Worm (Caenorhabditis elegans) whole organism, L4 larva: ENCODE measurements around the gene cap-1.

Experiments
- ama-1 ChIP-seq: fragments of 150-350 bp; optimal IDR thresholded peaks from 2 replicates; lab custom pipeline; 2014; ENCODE audit warnings: inconsistent platforms, mixed read lengths
- ceh-28 ChIP-seq: fragments of 150-350 bp; optimal IDR thresholded peaks from 2 replicates; lab custom pipeline; 2014; ENCODE audit warnings: missing biosample characterization, missing genetic modification reagents, missing genetic modification characterization
- daf-19 ChIP-seq: fragments of 200-800 bp; sonication (Bioruptor generic); conservative IDR thresholded peaks from 2 replicates; pipeline ENCODE4 v1.3.6; 2022; ENCODE audit warnings: missing genetic modification characterization, missing compliant biosample characterization
- lir-3 ChIP-seq: sonication (generic microtip); optimal IDR thresholded peaks from 2 replicates; lab custom pipeline; 2016; ENCODE audit warnings: mild to moderate bottlenecking, missing genetic modification characterization, missing compliant biosample characterization
- lsy-2 ChIP-seq, 2 experiments: fragments of 150-350 bp in 1 of 2; sonication (generic microtip) in 1 of 2; optimal IDR thresholded peaks; 2 replicates each; lab custom pipeline; 2014 to 2017; ENCODE audit warnings: missing biosample characterization in 2 of 2, missing genetic modification characterization in 2 of 2
- nhr-237 ChIP-seq: sonication (generic microtip); optimal IDR thresholded peaks from 2 replicates; lab custom pipeline; 2017; ENCODE audit warnings: missing biosample characterization, missing genetic modification characterization
- nhr-41 ChIP-seq: fragments of 200-800 bp; sonication (Bioruptor generic); IDR thresholded peaks from 2 replicates; pipeline ENCODE4 v1.3.6; 2022; ENCODE audit warnings: missing genetic modification reagents, missing genetic modification characterization, missing compliant biosample characterization
- nhr-48 ChIP-seq: sonication (generic microtip); optimal IDR thresholded peaks from 2 replicates; lab custom pipeline; 2016; ENCODE audit warnings: mild to moderate bottlenecking, missing genetic modification characterization, missing compliant biosample characterization
- nhr-77 ChIP-seq: fragments of 150-350 bp; optimal IDR thresholded peaks from 2 replicates; lab custom pipeline; 2014; ENCODE audit warnings: missing biosample characterization, missing genetic modification characterization
- pha-4 ChIP-seq, 2 experiments: fragments of 150-350 bp in 1 of 2; fragments of 200-800 bp in 1 of 2; sonication (Bioruptor generic) in 1 of 2; IDR thresholded peaks in 1 of 2; optimal IDR thresholded peaks in 1 of 2; 2 replicates each; pipeline versions ENCODE4 v1.3.6 to Lab custom; 2014 to 2022; ENCODE audit warnings: missing genetic modification characterization in 2 of 2, missing genetic modification reagents in 2 of 2, missing biosample characterization in 1 of 2, missing compliant biosample characterization in 1 of 2
- pqm-1 ChIP-seq: sonication (generic microtip); optimal IDR thresholded peaks from 2 replicates; lab custom pipeline; 2017; ENCODE audit warnings: missing biosample characterization, missing genetic modification characterization
- zfp-3 ChIP-seq: fragments of 200-800 bp; sonication (Bioruptor generic); conservative IDR thresholded peaks from 2 replicates; pipeline ENCODE4 v1.3.6; 2022; ENCODE audit warnings: missing genetic modification reagents, missing genetic modification characterization, missing compliant biosample characterization

DNA sequence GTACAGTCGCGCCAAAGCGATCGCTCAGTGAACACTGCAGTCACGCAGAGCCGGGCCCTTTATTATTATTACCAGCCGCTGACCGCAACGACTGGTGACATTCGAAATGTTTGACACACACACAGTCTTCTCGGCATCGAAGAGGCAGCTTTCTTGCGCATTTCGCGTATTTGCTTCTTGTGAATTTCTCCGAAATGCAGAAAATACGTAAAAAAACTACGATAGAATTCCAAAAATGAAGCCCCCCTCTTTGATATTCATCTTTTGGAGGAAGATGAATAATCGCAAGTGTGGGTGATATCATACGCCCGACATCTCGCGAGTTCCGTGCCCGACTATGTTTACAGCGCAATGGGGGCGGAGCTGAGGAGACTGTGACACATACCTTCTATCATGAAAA is 23.2 kb upstream of the cap-1 start:
- TF ChIP-seq ceh-28 (no peak), lsy-2 (tag; optimal IDR thresholded peaks at IDR 0.05; lab: Kevin White, UChicago) (no peak), pqm-1 (tag; lab: Kevin White, UChicago) (no peak), daf-19 (GFP tag; lab: Robert Waterston, UW) (no peak), lir-3 (tag; lab: Kevin White, UChicago) (no peak), nhr-77 (tag; lab: Kevin White, UChicago) (no peak), nhr-237 (tag; lab: Kevin White, UChicago) (no peak), pha-4 (GFP tag; IDR thresholded peaks at IDR 0.05; lab: Robert Waterston, UW) (no peak), pha-4 (tag; optimal IDR thresholded peaks at IDR 0.05; lab: Kevin White, UChicago) (no peak), ama-1 (lab: Kevin White, UChicago) (no peak), nhr-41 (GFP tag; lab: Robert Waterston, UW) (no peak), nhr-48 (no peak), zfp-3 (GFP tag; lab: Robert Waterston, UW) (no peak)
